Worm (Caenorhabditis elegans) whole organism, L1 larva: ENCODE data around the gene Y69A2AR.46.

ENCODE experiments used
- blmp-1 ChIP-seq: fragments of 150-350 bp; optimal IDR thresholded peaks from 2 replicates; lab custom pipeline; 2014; ENCODE audit warnings: missing biosample characterization, missing genetic modification characterization
- nhr-28 ChIP-seq: fragments of 150-350 bp; optimal IDR thresholded peaks from 2 replicates; lab custom pipeline; 2014; ENCODE audit warnings: missing biosample characterization, missing genetic modification characterization
- nhr-77 ChIP-seq: fragments of 150-350 bp; optimal IDR thresholded peaks from 2 replicates; lab custom pipeline; 2014; ENCODE audit warnings: missing biosample characterization, missing genetic modification characterization

ce11 chrIV:2597417-2597816 is 36.0 kb downstream of the Y69A2AR.46 start, which contains the start of gene Y69A2AR.47:
- TF ChIP-seq blmp-1 (tag; lab: Kevin White, UChicago) (no peak), nhr-28 (no peak), nhr-77 (tag; lab: Kevin White, UChicago) (no peak)
